Worm (Caenorhabditis elegans): ENCODE data around the gene sri-4.

ce11 chrV:764732-765131 lies 16.6 kb downstream of the sri-4 start, which contains the start of gene str-238:
- TF ChIP-seq mep-1 (tag; optimal IDR thresholded peaks at IDR 0.05) (no peak), Y5F2A.4 (GFP tag; optimal IDR thresholded peaks at IDR 0.05) (no peak), mdl-1 (tag; optimal IDR thresholded peaks at IDR 0.05) (no peak), unc-62 (GFP tag; optimal IDR thresholded peaks at IDR 0.05 in 1 of 2) (no peak), unc-62 (tag; optimal IDR thresholded peaks at IDR 0.05) (no peak), lin-39 (tag; optimal IDR thresholded peaks at IDR 0.05) (no peak), duxl-1 (tag; optimal IDR thresholded peaks at IDR 0.05; ENCODE audit: poor library complexity) (no peak), set-16 (GFP tag; IDR thresholded peaks at IDR 0.05) (no peak), ama-1 (optimal IDR thresholded peaks at IDR 0.05) (no peak), pha-4 (GFP tag; IDR thresholded peaks at IDR 0.05) (no peak), pha-4 (tag; optimal IDR thresholded peaks at IDR 0.05) (no peak), daf-8 (GFP tag; IDR thresholded peaks at IDR 0.05) (no peak), unc-39 (tag; optimal IDR thresholded peaks at IDR 0.05) (no peak), lin-13 (GFP tag; optimal IDR thresholded peaks at IDR 0.05) (no peak)

All from whole organism, L4 larva.